4 fruit fly cellular contexts compared by ENCODE assay signal in the genomic region with DNA sequence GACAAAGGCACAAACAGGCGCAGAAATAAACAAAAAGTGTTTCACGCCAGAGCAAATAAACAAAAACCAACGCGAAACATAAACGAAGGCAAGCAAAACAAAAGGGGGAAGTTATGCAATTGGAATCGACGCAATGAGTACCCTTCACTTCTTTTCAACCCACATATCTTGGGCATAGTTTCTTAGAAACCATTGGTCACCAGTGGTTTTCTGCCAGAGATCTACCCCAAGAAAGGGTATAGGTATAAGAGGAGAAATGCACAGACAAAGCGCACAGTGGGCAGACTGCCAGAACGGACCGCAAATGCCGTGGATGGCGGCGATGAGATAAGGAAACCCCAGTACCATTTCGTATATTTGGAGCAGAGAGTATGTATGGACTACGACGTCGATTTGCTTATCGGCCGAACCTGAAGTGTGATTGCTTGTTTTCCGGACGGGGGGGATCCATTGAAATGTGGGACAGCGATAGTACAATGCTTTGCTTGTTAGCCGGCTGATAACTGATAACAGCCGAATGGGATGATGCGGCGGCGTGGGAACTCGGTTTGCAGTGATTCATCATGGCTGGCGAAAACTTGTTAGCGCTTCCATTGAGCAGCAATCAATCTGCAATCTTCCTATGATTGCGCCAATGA.
TF ChIP-seq lines count a peak whose summit lies in the region.

No protein-coding gene starts in this region.

TF ChIP-seq in whole organism, embryonic, 481 proteins besides CTCF, POLR2A, EP300 and RAD21 (continued from another document and continues in another):
- TF ChIP-seq NfI (GFP tag; optimal IDR thresholded peaks at IDR 0.05; lab: Kevin White, UChicago) (no peak), CG10366 (GFP tag; IDR thresholded peaks at IDR 0.05; lab: Robert Waterston, UW) (peak; percentile 58), ap (GFP tag; IDR thresholded peaks at IDR 0.05; lab: Robert Waterston, UW) (no peak), CG11723 (GFP tag; optimal IDR thresholded peaks at IDR 0.05; lab: Kevin White, UChicago) (no peak), ac (GFP tag; optimal IDR thresholded peaks at IDR 0.05; lab: Kevin White, UChicago) (no peak), dati (GFP tag; IDR thresholded peaks at IDR 0.05; lab: Robert Waterston, UW) (0 out of 2 replicates have a peak, but pooled peaks have one; percentile 22), CG12071 (GFP tag; optimal IDR thresholded peaks at IDR 0.05; lab: Kevin White, UChicago) (no peak), CG13775 (GFP tag; optimal IDR thresholded peaks at IDR 0.05; lab: Kevin White, UChicago) (no peak), CG12659 (GFP tag; optimal IDR thresholded peaks at IDR 0.05; lab: Kevin White, UChicago) (peak; percentile 16), CG31388 (GFP tag; optimal IDR thresholded peaks at IDR 0.05; lab: Kevin White, UChicago) (no peak), stc (GFP tag; IDR thresholded peaks at IDR 0.05; lab: Robert Waterston, UW) (no peak), Atf3 (GFP tag; optimal IDR thresholded peaks at IDR 0.05; lab: Kevin White, UChicago) (no peak), row (GFP tag; IDR thresholded peaks at IDR 0.05; lab: Robert Waterston, UW) (peak; percentile 86), bbx (GFP tag; IDR thresholded peaks at IDR 0.05; lab: Robert Waterston, UW; ENCODE audit: partially characterized antibody) (no peak), shn (GFP tag; optimal IDR thresholded peaks at IDR 0.05; lab: Kevin White, UChicago) (peak; percentile 4), CG9876 (GFP tag; optimal IDR thresholded peaks at IDR 0.05; lab: Kevin White, UChicago) (no peak), Ets97D (GFP tag; optimal IDR thresholded peaks at IDR 0.05; lab: Kevin White, UChicago) (no peak), al (GFP tag; IDR thresholded peaks at IDR 0.05; lab: Robert Waterston, UW) (peak; percentile 16; the same call in 1 of the 2 replicates), vvl (GFP tag; IDR thresholded peaks at IDR 0.05; lab: Robert Waterston, UW) (peak; percentile 73), scrt (GFP tag; optimal IDR thresholded peaks at IDR 0.05; lab: Kevin White, UChicago) (no peak), CG8281 (tag; optimal IDR thresholded peaks at IDR 0.05; lab: Kevin White, UChicago) (no peak), az2 (GFP tag; optimal IDR thresholded peaks at IDR 0.05; lab: Kevin White, UChicago) (no peak), Abd-B (GFP tag; optimal IDR thresholded peaks at IDR 0.05; lab: Kevin White, UChicago) (no peak), CG16779 (GFP tag; IDR thresholded peaks at IDR 0.05; lab: Robert Waterston, UW) (no peak), CG1832 (GFP tag; optimal IDR thresholded peaks at IDR 0.05; lab: Kevin White, UChicago) (no peak), bsh (GFP tag; optimal IDR thresholded peaks at IDR 0.05; lab: Kevin White, UChicago) (peak in 1 of 2 experiments; percentile 23), Hmr (GFP tag; optimal IDR thresholded peaks at IDR 0.05; lab: Kevin White, UChicago) (peak; percentile 36), CG12942 (GFP tag; optimal IDR thresholded peaks at IDR 0.05; lab: Kevin White, UChicago) (no peak), CG10209 (GFP tag; optimal IDR thresholded peaks at IDR 0.05; lab: Kevin White, UChicago) (peak; percentile 8), CG33557 (GFP tag; optimal IDR thresholded peaks at IDR 0.05; lab: Kevin White, UChicago) (no peak), CG4328 (GFP tag; optimal IDR thresholded peaks at IDR 0.05; lab: Kevin White, UChicago) (no peak)

TF ChIP-seq in whole organism, prepupa, 60 proteins besides CTCF, POLR2A, EP300 and RAD21 (continued from another document and continues in another):
- TF ChIP-seq CG16779 (tag; optimal IDR thresholded peaks at IDR 0.05; lab: Kevin White, UChicago): no peak
- peak; percentile 71 for TF ChIP-seq cyc (GFP tag; optimal IDR thresholded peaks at IDR 0.05; lab: Kevin White, UChicago)
- TF ChIP-seq Smox (GFP tag; optimal IDR thresholded peaks at IDR 0.05; lab: Kevin White, UChicago): peak; percentile 57
- peak; percentile 85 for TF ChIP-seq Eip78C (GFP tag; lab: Kevin White, UChicago)
- TF ChIP-seq dac (GFP tag; optimal IDR thresholded peaks at IDR 0.05; lab: Kevin White, UChicago): no peak
- peak; percentile 44 for TF ChIP-seq CG34406 (GFP tag; optimal IDR thresholded peaks at IDR 0.05; lab: Kevin White, UChicago)
- peak; percentile 66 for TF ChIP-seq topi (GFP tag; optimal IDR thresholded peaks at IDR 0.05; lab: Kevin White, UChicago)
- peak; percentile 92 for TF ChIP-seq svp (GFP tag; lab: Kevin White, UChicago)
- peak; percentile 14 for TF ChIP-seq spab (GFP tag; optimal IDR thresholded peaks at IDR 0.05; lab: Kevin White, UChicago)
- peak; percentile 81 for TF ChIP-seq Sox14 (GFP tag; optimal IDR thresholded peaks at IDR 0.05; lab: Kevin White, UChicago)
- no peak for TF ChIP-seq CG4318 (GFP tag; optimal IDR thresholded peaks at IDR 0.05; lab: Kevin White, UChicago)
- peak; percentile 45 for TF ChIP-seq CG3919 (GFP tag; optimal IDR thresholded peaks at IDR 0.05; lab: Kevin White, UChicago)
- peak; percentile 1 for TF ChIP-seq Blimp-1 (GFP tag; optimal IDR thresholded peaks at IDR 0.05; lab: Kevin White, UChicago)
- TF ChIP-seq eg (GFP tag; IDR thresholded peaks at IDR 0.05; lab: Robert Waterston, UW): peak; percentile 62
- peak; percentile 5 for TF ChIP-seq Lpt (GFP tag; optimal IDR thresholded peaks at IDR 0.05; lab: Kevin White, UChicago)
- peak; percentile 28 for TF ChIP-seq net (GFP tag; optimal IDR thresholded peaks at IDR 0.05; lab: Kevin White, UChicago)
- TF ChIP-seq CG8319 (GFP tag; optimal IDR thresholded peaks at IDR 0.05; lab: Kevin White, UChicago): peak; percentile 36
- peak; percentile 25 for TF ChIP-seq CG7368 (GFP tag; optimal IDR thresholded peaks at IDR 0.05; lab: Kevin White, UChicago)
- peak; percentile 47 for TF ChIP-seq fkh (GFP tag; optimal IDR thresholded peaks at IDR 0.05; lab: Kevin White, UChicago)
- peak; percentile 17 for TF ChIP-seq fd59A (GFP tag; optimal IDR thresholded peaks at IDR 0.05; lab: Kevin White, UChicago)
- TF ChIP-seq fd85E (GFP tag; optimal IDR thresholded peaks at IDR 0.05; lab: Kevin White, UChicago): no peak
- TF ChIP-seq CG11762 (GFP tag; optimal IDR thresholded peaks at IDR 0.05; lab: Kevin White, UChicago; ENCODE audit: insufficient read depth): peak; percentile 29
- peak; percentile 35 for TF ChIP-seq CG6854 (GFP tag; optimal IDR thresholded peaks at IDR 0.05; lab: Kevin White, UChicago)
- peak in 1 of 2 experiments; percentile 20 for TF ChIP-seq ss (GFP tag; optimal IDR thresholded peaks at IDR 0.05; lab: Kevin White, UChicago)
- TF ChIP-seq Met (GFP tag; optimal IDR thresholded peaks at IDR 0.05; lab: Kevin White, UChicago): peak; percentile 69
- peak; percentile 0 for TF ChIP-seq Sox15 (GFP tag; optimal IDR thresholded peaks at IDR 0.05; lab: Kevin White, UChicago)
- TF ChIP-seq CG6163 (GFP tag; IDR thresholded peaks at IDR 0.05; lab: Robert Waterston, UW): peak; percentile 72
- peak; percentile 11 for TF ChIP-seq dsx (GFP tag; optimal IDR thresholded peaks at IDR 0.05; lab: Kevin White, UChicago; ENCODE audit: poor library complexity, severe bottlenecking)
- peak; percentile 42 for TF ChIP-seq achi (GFP tag; optimal IDR thresholded peaks at IDR 0.05; lab: Kevin White, UChicago)
- peak; percentile 24 for TF ChIP-seq Eip93F (GFP tag; optimal IDR thresholded peaks at IDR 0.05; lab: Kevin White, UChicago)
- TF ChIP-seq Gug (GFP tag; IDR thresholded peaks at IDR 0.05; lab: Robert Waterston, UW): peak; percentile 40; the same call in 1 of the 2 replicates
- TF ChIP-seq CG11902 (GFP tag; optimal IDR thresholded peaks at IDR 0.05; lab: Kevin White, UChicago): peak; percentile 24

TF ChIP-seq in whole organism, pupa, 21 proteins besides CTCF, POLR2A, EP300 and RAD21 (continued from another document):
- TF ChIP-seq rn (GFP tag; IDR thresholded peaks at IDR 0.05; lab: Robert Waterston, UW) (peak; percentile 29; the same call in 1 of the 2 replicates), CG12605 (GFP tag; IDR thresholded peaks at IDR 0.05; lab: Robert Waterston, UW) (peak; percentile 49; the same call in 1 of the 2 replicates), CG8159 (tag; optimal IDR thresholded peaks at IDR 0.05; lab: Kevin White, UChicago) (peak; percentile 43)
TF ChIP-seq in whole organism, pupa: peak in this region for 19.

TF ChIP-seq in whole organism, wandering third instar larva, 38 proteins besides CTCF, POLR2A, EP300 and RAD21 (continued from another document):
- no peak for TF ChIP-seq CG9705 (GFP tag; optimal IDR thresholded peaks at IDR 0.05; lab: Kevin White, UChicago)
- TF ChIP-seq GATAd (GFP tag; optimal IDR thresholded peaks at IDR 0.05; lab: Kevin White, UChicago): no peak
- no peak for TF ChIP-seq Jra (GFP tag; optimal IDR thresholded peaks at IDR 0.05; lab: Kevin White, UChicago)
- peak; percentile 54 for TF ChIP-seq OdsH (GFP tag; optimal IDR thresholded peaks at IDR 0.05; lab: Kevin White, UChicago)
- TF ChIP-seq h (GFP tag; optimal IDR thresholded peaks at IDR 0.05; lab: Kevin White, UChicago): peak; percentile 76
- peak; percentile 59 for TF ChIP-seq Hnf4 (GFP tag; optimal IDR thresholded peaks at IDR 0.05; lab: Kevin White, UChicago)
- TF ChIP-seq HLH106 (tag; optimal IDR thresholded peaks at IDR 0.05; lab: Kevin White, UChicago): peak; percentile 25
- no peak for TF ChIP-seq Vsx2 (GFP tag; optimal IDR thresholded peaks at IDR 0.05; lab: Kevin White, UChicago; ENCODE audit: partially characterized antibody)
- TF ChIP-seq lola (GFP tag; optimal IDR thresholded peaks at IDR 0.05; lab: Kevin White, UChicago): no peak
- TF ChIP-seq fru (GFP tag; optimal IDR thresholded peaks at IDR 0.05; lab: Kevin White, UChicago): peak; percentile 55
- peak in 1 of 2 experiments; percentile 66 for TF ChIP-seq foxo (GFP tag; optimal IDR thresholded peaks at IDR 0.05; lab: Kevin White, UChicago)
- peak; percentile 55 for TF ChIP-seq rgr (GFP tag; optimal IDR thresholded peaks at IDR 0.05; lab: Kevin White, UChicago)
- no peak for TF ChIP-seq Mio (GFP tag; optimal IDR thresholded peaks at IDR 0.05; lab: Kevin White, UChicago)
- no peak for TF ChIP-seq Dfd (GFP tag; optimal IDR thresholded peaks at IDR 0.05; lab: Kevin White, UChicago)
- TF ChIP-seq CG32264 (GFP tag; optimal IDR thresholded peaks at IDR 0.05; lab: Kevin White, UChicago): peak; percentile 39
- no peak for TF ChIP-seq brk (GFP tag; optimal IDR thresholded peaks at IDR 0.05; lab: Kevin White, UChicago)
- no peak for TF ChIP-seq Abd-B (GFP tag; optimal IDR thresholded peaks at IDR 0.05; lab: Kevin White, UChicago)
- peak; percentile 86 for TF ChIP-seq psq (GFP tag; optimal IDR thresholded peaks at IDR 0.05; lab: Kevin White, UChicago)
